Worm (Caenorhabditis elegans): ENCODE results near the gene ile-2.

- TF ChIP-seq hmg-1.2 (GFP tag; IDR thresholded peaks at IDR 0.05) (no peak), gei-17 (GFP tag; optimal IDR thresholded peaks at IDR 0.05) (no peak), him-1 (tag; optimal IDR thresholded peaks at IDR 0.05) (no peak), ama-1 (optimal IDR thresholded peaks at IDR 0.05) (no peak), ama-1 (GFP tag; optimal IDR thresholded peaks at IDR 0.05) (no peak), Y67H2A.10 (GFP tag; conservative IDR thresholded peaks at IDR 0.05) (no peak), somi-1 (GFP tag; optimal IDR thresholded peaks at IDR 0.05) (no peak), F52B5.7 (tag; optimal IDR thresholded peaks at IDR 0.05) (no peak), madf-10 (tag; optimal IDR thresholded peaks at IDR 0.05) (no peak), nhr-90 (tag; optimal IDR thresholded peaks at IDR 0.05) (no peak)
These were observed 3.8 kb downstream of the ile-2 start, which contains the start of gene T04G9.4 for ce11 chrX:772184-772583.
